Worm (Caenorhabditis elegans) whole organism, L2 larva: Measurements from ENCODE around the gene srd-48.

ENCODE experiments used
- alr-1 ChIP-seq: fragments of 150-350 bp; optimal IDR thresholded peaks from 2 replicates; lab custom pipeline; 2014; ENCODE audit warnings: missing biosample characterization, missing genetic modification characterization
- ama-1 ChIP-seq: fragments of 150-350 bp; optimal IDR thresholded peaks from 2 replicates; lab custom pipeline; 2018; ENCODE audit warnings: inconsistent platforms
- elt-3 ChIP-seq: sonication (generic microtip); optimal IDR thresholded peaks from 2 replicates; lab custom pipeline; 2017; ENCODE audit warnings: missing biosample characterization, missing genetic modification characterization
- lsy-2 ChIP-seq, 2 experiments: fragments of 150-350 bp in 1 of 2; sonication (generic microtip) in 1 of 2; optimal IDR thresholded peaks; 2 replicates each; lab custom pipeline; 2014 to 2017; ENCODE audit warnings: missing biosample characterization in 2 of 2, missing genetic modification characterization in 2 of 2
- nhr-12 ChIP-seq: fragments of 150-350 bp; optimal IDR thresholded peaks from 2 replicates; lab custom pipeline; 2014; ENCODE audit warnings: missing biosample characterization, missing genetic modification characterization
- unc-62 ChIP-seq: fragments of 150-350 bp; optimal IDR thresholded peaks from 2 replicates; lab custom pipeline; 2014; ENCODE audit warnings: missing biosample characterization, missing genetic modification reagents, missing genetic modification characterization
- zag-1 ChIP-seq: fragments of 150-350 bp; optimal IDR thresholded peaks from 2 replicates; lab custom pipeline; 2014; ENCODE audit warnings: missing biosample characterization, missing genetic modification characterization

DNA sequence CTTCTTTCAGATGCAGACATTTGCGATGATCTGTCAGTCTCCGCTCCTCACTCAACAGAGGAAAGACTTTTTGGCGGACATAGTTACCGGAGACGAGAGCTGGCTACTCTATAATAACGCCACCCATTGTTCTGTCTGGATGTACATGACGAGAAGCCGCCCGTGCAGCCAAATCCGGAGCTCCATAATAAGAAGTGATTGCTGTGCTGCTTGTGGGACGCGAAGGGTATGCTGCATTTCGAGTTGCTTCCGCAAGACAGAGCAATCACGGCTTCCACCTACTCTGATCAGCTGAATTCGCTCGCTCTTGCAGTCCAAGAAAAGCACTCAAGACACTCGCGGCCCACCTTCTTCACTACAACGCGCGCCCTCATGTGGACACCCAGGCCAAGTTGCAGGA lies 22.1 kb upstream of the srd-48 start:
- TF ChIP-seq unc-62 (GFP tag; lab: Kevin White, UChicago) (no peak), lsy-2 (tag; optimal IDR thresholded peaks at IDR 0.05; lab: Kevin White, UChicago) (no peak), alr-1 (tag; lab: Kevin White, UChicago) (no peak), elt-3 (tag; lab: Kevin White, UChicago) (no peak), ama-1 (no peak), nhr-12 (tag; lab: Kevin White, UChicago) (no peak), zag-1 (tag; lab: Kevin White, UChicago) (no peak)
